Fruit fly (Drosophila melanogaster): ENCODE measurements around the gene gdl-ORF39.

Gene gdl-ORF39

DNA sequence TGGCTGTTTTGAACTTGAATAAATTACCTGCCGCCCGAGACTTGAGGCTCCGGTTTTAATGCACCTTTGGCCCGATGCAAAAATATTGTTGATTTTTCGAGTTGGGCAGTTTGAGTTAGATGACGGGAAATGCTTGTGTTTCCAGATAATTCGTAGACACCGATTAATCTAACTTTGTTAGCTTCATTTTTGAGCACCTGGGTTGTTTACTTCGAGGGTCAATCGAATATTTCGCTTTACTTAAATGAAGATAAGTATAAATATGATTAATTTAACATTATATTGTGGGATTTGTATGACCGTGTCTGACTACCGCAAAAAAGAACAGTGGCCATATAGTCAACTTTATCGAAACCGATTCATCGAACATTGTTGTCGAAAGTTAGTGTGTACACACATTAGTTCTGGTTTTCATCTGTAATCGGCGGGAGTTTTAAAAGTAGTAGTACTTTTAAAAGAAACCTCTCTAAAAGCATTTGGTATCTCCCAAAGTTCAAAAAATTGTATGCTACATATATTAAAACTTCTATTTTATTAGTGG, 14.6 kb downstream of the gdl-ORF39 start, which contains the start of gene CG7945:
CG7945 (minus strand) TSS at position 332 of the 541 bp plus-strand sequence.
- peak; percentile 16 for TF ChIP-seq CG17801 (GFP tag; optimal IDR thresholded peaks at IDR 0.05; ENCODE audit: partially characterized antibody)

DNA sequence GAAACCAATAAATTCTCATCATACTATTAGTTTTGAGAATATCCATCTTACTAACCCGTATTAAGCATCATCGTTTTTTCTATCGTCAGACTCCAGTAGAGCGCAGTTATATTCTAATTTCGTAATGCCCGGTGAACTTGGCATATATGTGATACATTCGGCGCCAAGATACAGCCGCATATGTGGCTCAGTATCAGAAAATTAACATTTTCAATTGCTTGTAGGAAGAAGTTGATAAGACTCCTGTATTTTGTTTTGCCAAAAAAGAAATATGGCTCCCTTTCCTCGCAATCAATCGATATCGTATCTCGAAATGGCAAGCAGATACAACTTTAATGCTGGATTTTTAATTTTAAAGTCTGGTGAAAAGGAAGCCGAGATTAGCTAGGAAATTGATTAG, 15.9 kb downstream of the gdl-ORF39 start, which contains the start of gene CG33986:
CG33986 (minus strand) TSS at position 101 of the 400 bp plus-strand sequence.
- TF ChIP-seq CG17801 (GFP tag; optimal IDR thresholded peaks at IDR 0.05; ENCODE audit: partially characterized antibody) = no peak

DNA sequence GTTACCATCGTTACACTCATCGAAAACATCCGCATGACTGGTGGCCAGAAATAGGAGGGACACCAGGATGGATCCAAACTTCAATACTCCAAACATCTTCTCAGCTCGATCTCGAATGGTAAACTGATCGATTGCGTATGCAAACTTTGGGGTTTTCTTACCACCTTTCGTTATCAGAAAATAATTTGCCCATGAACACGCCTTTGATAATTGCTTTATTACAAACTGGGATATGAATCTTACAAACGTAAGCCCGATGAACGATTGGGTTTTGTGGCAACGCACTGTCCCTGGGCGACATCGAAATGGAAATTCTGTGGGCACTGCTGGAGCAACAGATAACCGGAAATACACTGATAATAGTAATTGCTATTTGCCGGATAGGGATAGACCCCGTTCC, 17.5 kb downstream of the gdl-ORF39 start, which contains the start of gene CG33985:
CG33985 (minus strand) TSS at position 101 of the 400 bp plus-strand sequence.
- no peak for TF ChIP-seq CG17801 (GFP tag; optimal IDR thresholded peaks at IDR 0.05; ENCODE audit: partially characterized antibody)

DNA sequence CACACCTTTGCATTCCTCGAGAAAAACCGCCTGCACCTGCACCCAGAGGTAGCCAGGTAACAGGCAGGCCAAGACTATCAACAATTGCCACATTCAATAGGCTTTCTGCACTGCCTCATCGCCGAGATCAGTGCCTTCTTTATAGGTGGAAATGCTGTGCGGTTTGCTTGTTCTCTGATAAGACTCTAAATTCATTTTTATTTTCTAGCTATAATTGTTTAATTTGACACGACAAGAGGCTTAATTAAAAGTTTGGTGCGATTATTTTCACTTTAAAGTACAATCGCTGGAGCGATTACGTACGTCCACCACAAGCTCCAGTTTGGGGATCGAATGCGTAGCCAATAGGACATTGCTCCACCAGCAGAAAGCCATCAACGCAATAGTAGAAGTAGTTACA, 18.2 kb downstream of the gdl-ORF39 start, which contains the start of gene CG42729:
CG42729 (minus strand) TSS at position 101 of the 400 bp plus-strand sequence.
- TF ChIP-seq CG17801 (GFP tag; optimal IDR thresholded peaks at IDR 0.05; ENCODE audit: partially characterized antibody) = no peak

DNA sequence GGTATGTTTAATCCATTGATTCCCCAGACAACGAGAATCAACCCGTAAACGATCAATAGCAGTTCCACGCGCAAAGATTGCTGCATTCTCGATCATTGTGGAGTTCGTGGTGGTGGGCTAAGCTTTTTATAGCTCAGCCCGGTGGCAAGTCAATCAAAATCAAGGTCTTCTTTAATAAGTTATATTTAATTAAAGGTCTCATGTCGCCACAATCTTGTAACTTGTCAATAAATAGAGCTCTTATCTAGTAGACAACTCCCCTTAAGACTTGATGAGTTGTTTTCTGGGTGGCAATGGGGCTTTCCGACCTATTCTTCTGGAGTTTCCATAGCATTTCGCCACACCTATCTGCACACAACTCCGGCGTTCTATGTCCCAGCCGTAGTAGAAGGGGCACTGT, 18.9 kb downstream of the gdl-ORF39 start, which contains the start of gene CG42728:
CG42728 (minus strand) TSS at position 101 of the 400 bp plus-strand sequence.
- TF ChIP-seq CG17801 (GFP tag; optimal IDR thresholded peaks at IDR 0.05; ENCODE audit: partially characterized antibody) = no peak

DNA sequence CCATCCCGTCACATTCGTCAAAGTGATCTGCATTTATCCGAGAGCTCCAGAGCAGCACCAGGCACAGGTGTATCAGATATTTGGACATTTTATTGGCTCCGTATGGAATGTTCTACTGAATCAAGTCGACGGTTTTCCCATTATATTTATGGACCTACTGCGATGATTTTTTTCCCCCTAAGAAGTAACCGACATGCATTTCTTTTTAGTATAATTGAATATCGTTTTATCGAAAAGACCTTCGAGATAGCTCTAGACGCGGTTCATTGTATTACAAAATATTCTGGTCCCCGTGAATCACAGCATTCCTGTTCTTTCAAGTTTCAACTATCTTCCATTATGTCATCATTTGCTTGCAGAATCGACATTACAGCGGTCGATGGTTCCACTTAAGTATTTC, 19.9 kb downstream of the gdl-ORF39 start, which contains the start of gene obst-H:
obst-H (minus strand) TSS at position 101 of the 400 bp plus-strand sequence.
- TF ChIP-seq CG17801 (GFP tag; optimal IDR thresholded peaks at IDR 0.05; ENCODE audit: partially characterized antibody) = no peak

DNA sequence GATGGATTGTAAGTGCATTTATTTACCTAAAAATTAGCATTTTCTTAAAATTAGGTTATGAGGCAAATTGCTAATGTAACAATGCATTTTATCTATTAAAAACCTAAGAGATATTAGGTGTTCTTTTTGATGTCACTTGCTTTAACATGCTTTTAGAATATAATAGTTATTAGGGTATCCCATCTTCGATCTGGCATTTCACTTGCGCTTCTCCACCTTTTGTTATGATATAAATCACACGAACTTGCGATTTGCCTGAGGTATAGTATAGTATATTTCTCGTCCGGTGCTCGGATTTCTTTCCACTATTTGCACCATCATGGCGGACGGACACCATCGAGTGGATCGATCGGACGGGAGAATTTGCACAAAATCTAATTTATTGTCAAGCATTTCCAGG, 20.8 kb downstream of the gdl-ORF39 start:
- no peak for TF ChIP-seq CG17801 (GFP tag; optimal IDR thresholded peaks at IDR 0.05; ENCODE audit: partially characterized antibody)

DNA sequence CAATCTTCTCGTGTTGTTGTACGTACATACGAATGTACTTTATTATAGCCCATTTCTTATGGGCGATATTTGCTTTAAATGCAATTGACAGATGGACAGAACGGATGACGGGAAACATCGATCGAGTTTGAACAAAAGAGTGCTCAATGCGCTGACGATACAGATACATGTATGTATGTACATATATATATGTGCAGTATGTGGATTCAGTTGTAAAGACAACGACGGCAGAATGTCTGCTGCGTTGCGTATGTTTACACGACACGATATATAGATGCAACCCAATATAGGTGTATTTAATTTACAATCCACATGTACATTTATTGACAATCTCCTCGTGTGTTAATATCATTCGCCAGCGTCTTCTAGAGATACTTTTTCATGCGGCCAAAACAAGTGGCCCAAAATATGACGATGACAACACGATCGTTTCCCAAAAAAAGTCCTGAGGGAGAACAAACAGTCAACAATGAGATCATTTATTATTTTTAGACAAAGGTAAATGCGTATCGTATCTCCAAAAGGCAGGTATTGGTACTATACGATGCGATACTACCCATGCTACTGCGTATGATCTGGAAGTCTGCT, 21.5 kb downstream of the gdl-ORF39 start:
- no peak for TF ChIP-seq CG17801 (GFP tag; optimal IDR thresholded peaks at IDR 0.05; ENCODE audit: partially characterized antibody)

DNA sequence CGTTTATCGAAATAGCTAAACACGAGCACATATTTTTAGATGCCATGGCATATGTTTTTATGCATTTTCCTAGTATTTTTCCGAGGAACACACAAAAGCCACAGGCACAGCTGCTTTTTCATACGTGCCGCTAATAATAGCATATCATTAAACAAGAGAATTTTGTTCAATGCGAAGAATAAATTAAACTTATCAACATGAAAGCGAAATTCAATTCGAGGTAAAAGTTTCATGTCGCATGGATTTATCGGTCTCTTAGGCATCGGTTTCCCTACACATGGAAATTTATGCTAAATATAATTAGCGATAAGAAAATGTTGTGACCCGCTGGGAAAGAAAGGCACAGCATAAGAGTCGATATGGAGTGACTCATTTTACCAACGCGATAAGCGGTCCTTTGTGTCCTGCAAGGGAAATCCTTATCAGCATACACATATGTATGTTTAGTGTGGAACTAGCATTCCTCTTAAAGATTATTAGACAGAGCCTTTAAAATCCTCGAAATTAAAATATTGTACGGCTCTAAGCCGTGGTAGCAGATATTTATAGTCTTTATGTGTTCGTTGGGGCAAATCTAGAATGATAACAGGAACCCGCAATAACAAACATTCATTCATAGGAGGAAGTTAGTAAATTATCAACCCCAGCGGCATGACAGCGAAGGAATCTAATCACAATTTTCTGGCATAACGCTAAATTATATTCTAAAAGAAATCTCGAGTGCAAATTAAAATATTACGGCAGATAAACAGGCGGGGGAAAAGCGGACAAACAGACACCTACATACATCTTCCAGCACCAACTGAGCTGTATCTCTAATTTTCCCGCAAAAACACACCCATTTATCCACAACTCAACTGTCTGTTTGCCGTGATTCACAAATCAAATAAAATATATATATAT, 22.4 kb downstream of the gdl-ORF39 start, which contains the start of gene CG43248:
CG43248 (minus strand) TSS at position 51 of the 903 bp plus-strand sequence.
- TF ChIP-seq CG17801 (GFP tag; optimal IDR thresholded peaks at IDR 0.05; ENCODE audit: partially characterized antibody) = no peak

DNA sequence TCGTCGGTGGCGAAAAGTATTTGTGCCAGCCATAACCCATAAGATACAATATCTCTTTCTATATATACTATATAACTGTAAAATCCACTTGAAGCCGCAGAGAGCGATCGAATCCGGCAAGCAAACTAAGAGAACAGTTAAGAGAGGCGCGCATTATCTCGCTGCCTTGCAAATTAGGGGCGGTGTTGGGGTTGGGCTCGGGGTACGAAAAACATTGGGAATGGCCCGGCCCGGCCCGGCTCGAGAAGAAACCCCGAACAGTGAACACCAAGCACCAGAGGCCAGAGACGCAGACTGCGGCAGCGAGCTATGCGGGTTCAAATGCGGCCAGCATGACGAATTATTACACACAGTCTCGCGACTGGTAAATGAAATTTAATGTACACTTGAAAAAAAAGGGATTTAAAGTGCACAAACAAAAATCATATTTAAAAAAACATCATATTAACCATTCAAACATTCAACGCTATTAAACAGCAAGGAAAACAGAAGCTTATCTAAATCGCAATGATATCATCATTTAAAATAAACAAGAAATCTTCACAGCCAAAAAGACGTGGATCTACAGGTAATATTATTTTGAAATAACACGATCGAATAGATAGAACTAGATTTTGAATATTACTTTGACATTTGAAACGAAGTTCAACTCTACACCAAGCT, 23.3 kb downstream of the gdl-ORF39 start:
- TF ChIP-seq CG17801 (GFP tag; optimal IDR thresholded peaks at IDR 0.05; ENCODE audit: partially characterized antibody) = no peak

DNA sequence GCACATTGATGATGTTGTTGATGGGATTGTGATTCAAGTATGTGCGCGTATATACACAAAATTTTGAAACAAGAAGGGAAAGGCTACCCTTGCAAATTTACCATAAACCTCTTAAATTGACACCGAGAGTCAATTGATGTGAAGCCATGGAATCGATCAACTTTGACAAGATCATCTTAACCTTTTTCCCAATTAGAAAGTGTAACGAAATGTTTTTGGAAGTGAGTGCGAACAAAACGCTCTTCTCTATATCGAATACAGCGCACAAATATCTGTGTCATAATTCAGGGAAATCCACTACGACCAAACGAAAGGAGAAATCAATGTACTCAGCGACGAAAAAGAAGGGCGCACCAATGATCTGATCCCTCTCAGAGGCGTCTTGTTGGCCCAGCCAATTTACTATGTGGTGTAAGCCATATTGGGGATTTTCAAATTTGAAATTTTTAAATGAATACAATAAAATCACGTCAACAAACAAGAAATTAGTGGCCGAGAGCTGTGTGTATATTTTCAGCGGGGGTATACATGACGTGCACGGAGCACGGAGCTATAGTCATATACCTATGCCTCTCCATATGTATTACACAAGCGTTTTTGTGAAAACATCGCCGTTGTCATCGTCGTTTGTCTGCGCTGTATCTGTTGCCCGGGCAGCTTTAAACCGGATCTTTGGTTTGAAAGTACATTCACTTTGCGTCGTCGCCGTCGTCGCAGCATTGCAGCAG, 24.3 kb downstream of the gdl-ORF39 start:
- no peak for TF ChIP-seq CG17801 (GFP tag; optimal IDR thresholded peaks at IDR 0.05; ENCODE audit: partially characterized antibody)

DNA sequence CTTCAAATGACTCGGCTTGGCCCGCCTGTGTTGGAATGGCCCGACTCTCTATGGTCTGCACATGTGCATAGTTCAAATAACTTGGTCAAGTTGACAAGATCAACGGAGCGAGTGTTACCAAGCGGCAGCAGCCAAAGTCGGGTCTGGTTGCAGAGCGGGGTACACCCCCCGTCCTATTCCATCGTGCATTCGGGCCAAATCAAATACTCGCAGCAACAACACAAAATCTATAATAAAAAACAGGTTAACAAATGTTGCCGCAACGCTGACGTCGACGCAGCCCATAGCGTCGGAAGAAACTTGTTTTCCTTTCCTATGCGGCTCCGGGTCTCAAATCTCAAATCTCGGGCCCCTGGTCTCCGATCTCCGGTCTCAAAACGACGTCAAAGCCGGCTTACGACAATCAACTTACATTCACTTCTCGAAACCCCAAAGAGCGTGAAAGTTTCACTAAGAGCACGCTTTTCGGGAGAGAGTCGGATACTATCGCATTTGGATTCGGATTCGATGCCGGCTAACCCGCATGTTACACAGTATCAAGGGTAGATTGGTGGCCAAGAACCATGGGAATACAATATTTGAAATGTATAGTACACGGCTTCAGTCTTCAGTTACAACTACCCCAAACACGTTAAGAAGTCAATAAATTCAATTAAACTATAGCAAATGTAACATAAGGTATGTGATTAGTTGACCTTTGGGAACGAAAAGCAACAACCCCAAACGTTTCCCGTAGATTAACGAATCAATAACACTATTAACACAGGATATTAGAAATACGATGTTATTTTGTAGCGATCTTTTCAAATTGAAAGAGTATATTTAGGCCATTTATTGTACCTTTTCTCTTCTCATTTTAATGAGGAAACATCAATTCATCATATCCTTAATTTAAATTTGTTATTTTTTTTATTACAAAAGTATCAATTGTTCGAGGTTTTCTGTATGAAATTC, 25.3 kb downstream of the gdl-ORF39 start:
- TF ChIP-seq CG17801 (GFP tag; optimal IDR thresholded peaks at IDR 0.05; ENCODE audit: partially characterized antibody) = no peak

DNA sequence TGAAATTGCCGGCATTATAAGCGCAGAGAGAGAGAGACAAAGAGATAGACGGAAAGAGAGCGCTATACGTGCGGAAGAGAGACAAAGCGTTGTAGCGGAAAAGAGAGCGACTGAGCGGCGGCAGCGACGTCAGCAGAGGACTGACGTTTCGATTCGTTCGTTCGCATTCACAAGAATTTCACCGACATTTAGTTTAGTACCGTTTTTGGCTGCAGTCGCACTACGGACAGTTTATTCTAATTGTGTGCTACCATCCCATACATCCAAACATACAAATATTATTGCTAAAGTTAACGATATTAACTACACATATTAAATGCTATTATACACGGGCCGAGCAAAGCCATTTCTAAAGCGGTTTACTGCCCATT, 26.0 kb downstream of the gdl-ORF39 start, which contains the start of gene CrebA:
CrebA (plus strand) TSS at position 168 of the 371 bp plus-strand sequence.
- peak; percentile 1 for TF ChIP-seq CG17801 (GFP tag; optimal IDR thresholded peaks at IDR 0.05; ENCODE audit: partially characterized antibody)
